Fruit fly (Drosophila melanogaster) ovary, adult (tissue): ENCODE results near the gene CG1208.

Experiments
- CG17801 ChIP-seq: fragments of 200-800 bp; optimal IDR thresholded peaks from 2 replicates; lab custom pipeline; 2019; ENCODE audit warnings: missing biosample characterization, mild to moderate bottlenecking, missing genetic modification characterization, moderate library complexity; ENCODE audit not compliant: partially characterized antibody

Gene CG1208

DNA sequence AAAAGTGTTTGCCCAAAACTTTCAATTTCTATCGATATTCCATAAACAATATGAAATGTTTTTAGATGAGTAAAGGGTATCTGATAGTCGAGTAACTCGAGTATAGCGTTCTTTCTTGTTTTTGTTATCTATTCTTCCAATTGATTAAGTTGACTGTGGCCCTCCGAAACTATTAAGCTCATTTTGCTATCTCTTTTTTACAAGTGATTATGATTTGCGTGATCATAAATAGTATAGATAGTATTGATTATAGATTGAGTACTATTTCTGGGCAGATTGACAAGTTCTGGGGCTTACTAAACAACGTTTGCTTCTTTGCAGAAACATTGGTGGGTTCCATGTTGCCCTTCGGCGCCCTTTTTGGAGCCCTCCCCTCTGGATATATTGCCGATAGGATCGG, 5.1 kb downstream of the CG1208 start:
- TF ChIP-seq CG17801 (GFP tag; lab: Kevin White, UChicago), result no peak

DNA sequence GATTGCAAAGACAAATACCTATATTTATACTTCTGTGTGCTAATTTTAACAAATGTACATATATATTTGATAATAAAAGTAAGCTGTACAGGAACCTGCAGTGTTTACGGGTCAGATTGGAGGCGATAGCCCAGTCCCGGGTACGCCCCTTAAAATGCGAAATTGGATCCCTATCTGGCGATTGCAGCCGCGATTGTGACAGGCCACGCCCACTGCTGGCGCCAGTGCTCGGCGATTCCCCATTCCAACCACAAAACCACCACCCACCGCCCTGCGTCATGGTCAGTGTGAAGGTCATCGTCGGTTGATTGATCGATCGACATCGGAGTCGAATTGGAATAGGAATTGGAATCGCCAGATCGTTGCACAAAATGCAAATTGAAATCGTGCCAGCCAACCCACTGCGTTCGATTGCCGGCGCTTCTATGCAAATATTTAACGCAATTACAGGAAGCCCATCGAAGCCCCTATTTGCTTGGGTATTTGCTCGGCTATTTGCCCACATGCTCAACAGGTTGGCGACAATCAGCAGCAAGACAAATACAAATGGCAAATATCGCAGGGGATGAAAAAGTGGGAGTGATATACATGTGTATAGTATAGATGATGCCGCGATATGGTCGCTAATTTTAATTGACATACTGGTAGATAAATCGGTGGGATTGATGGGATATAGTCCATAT, 7.4 kb downstream of the CG1208 start:
- TF ChIP-seq CG17801 (GFP tag; lab: Kevin White, UChicago), result no peak

DNA sequence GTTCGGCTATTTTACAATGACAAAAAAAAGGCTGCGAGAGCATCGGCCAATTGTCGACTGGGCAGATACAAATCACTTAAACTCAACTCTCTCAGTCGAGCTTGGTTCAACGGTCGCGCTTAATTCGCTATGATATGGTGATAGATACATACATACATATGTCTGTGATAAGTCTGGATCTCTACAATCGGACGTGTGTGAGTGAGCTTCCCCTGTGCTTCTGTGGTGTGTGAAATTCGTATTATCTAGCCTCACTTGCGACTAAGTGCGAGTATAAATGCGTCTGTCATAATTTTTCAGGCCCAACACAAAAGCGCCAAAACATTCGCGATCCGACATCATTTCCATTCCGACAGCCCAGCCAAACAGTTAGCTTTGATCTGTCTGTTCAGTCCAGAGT, 9.4 kb downstream of the CG1208 start, which contains the start of gene CG1213:
CG1213 (plus strand) TSS at position 301 of the 400 bp plus-strand sequence.
- TF ChIP-seq CG17801 (GFP tag; lab: Kevin White, UChicago), result no peak

DNA sequence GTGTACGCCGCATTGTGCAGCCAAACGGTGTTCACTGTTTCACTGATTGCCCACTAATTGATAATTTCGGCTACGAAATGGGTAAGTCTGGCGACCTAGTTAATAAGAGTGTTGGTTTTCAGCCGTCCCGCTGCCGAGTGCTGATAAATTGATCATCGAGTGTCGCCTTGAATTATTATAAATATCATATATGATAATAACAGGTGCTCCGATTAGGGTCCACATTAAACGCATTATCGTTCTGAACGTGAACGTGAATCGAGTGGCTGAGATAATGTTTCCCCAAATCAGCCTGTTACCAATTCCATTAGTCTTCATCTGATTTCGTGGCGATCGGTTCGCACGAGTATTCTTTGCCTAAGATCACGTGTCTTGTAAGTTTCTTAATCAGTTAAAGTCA, 9.9 kb downstream of the CG1208 start:
- TF ChIP-seq CG17801 (GFP tag; lab: Kevin White, UChicago), result no peak

DNA sequence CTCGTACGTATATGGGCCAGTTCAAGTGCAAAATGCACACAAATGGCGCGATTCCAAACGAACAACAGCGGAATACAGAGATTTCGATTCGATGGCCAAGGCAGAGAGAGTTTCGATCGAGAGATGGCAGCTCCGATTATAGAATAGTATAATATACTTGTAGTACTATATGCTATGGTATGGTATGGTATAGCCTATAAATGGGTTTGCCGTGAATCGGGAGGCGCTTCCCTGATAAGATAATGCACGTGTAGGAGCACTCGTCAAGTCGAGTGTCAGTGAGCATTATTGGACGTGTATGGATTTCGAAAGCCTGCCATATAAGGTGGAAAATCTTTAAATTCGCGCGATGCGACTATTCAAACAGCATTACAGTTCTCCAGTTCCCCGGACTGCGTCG, 12.1 kb downstream of the CG1208 start:
- TF ChIP-seq CG17801 (GFP tag; lab: Kevin White, UChicago), result no peak

DNA sequence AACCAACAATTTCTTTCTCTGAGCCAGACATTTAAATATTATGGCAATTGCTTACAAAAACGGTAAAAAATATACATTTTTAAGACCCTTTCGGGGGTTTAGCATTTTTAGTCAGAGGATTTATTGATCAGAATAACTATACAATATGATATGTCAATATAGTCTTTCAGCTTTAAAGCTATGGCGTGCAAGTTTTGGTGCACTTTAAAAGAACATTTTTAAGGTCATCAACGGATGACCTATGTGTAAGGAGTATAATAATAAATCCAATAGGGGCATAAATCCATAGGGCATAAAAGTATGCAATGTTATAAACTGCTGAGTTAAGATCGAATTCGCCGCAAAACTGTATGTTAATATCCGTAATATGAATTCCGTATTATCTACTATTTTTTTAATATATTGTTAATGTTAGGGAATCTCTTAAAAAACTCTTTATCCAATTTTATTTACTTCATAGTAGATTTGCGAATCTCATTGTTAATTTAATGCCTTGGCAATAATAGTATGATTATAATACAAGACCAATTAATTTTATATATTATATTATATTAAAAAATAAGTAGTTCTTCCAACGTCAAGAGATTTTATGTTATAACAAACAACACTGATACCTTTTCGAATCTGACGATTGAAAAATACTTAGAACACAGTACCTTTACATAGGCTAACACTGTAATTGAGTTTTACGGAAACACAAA, 15.3 kb downstream of the CG1208 start, which contains the start of gene CG14676:
CG14676 (plus strand) TSS at position 651 of the 701 bp plus-strand sequence.
- no peak for TF ChIP-seq CG17801 (GFP tag; lab: Kevin White, UChicago)

DNA sequence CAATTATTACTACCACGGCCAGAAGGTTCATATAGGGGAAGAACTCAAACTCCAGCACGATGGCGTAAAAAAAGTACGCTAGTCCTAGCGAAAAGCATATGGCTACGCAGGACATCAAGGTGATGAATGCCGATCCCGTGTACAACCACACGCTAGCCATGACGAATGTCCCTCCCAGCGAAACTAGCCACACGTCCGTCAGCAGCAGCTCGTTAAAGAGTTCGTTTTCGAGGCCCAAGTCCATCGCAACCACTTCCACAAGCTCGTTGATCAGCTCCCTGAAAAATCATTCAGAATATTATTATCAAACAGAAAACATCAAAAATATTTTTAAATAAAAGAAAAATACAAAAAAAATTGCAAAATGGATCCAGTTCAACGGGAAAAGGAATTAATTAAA, 21.6 kb downstream of the CG1208 start, which contains the start of gene CG34287:
CG34287 (plus strand) TSS at position 301 of the 400 bp plus-strand sequence.
- no peak for TF ChIP-seq CG17801 (GFP tag; lab: Kevin White, UChicago)

DNA sequence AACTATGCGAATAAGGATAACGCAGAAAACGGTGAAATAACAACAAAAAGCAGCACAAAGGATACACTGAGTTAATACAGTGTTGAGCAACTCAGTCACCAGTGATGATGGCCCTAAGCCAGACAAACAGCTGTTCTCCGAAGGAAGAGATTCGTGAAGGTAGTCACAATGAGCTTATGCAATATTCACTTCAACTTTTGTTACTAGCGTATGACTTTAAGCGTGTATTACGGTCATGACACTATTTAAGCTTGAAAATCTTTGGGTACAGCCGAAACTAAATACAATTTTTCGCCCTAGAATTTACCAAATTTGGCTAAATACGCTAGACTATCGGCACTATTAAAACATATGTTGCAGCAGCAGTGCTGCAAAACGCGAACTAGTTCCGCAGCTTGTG, 24.8 kb downstream of the CG1208 start, which contains the start of the genes disp and ECSIT:
disp (minus strand) TSS at position 97 of the 400 bp plus-strand sequence.
ECSIT (plus strand) TSS at position 371 of the 400 bp plus-strand sequence.
- peak; percentile 56 for TF ChIP-seq CG17801 (GFP tag; lab: Kevin White, UChicago)

DNA sequence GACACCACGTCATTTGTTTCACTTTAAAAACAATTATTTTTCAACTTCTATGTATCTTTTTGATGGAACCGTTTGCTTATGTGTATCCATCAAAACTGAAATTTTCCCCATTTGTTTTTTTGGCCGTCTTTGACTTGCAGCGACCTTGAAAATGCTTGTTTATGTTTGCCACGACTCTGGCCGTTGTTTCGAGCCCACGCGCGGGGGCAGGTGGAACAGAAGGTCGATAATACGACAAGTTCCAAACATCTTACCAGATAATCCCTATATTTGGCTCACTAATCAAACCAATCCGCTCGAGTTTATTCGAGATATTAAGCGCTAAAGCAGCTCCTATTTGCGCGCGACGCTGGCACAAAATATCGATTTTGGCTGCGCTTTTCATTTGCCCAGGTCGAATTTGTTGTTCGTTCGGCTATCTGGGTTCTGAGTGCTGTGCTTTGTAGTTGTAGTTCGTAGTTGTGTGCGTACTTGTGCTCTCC, 29.3 kb downstream of the CG1208 start:
- no peak for TF ChIP-seq CG17801 (GFP tag; lab: Kevin White, UChicago)

DNA sequence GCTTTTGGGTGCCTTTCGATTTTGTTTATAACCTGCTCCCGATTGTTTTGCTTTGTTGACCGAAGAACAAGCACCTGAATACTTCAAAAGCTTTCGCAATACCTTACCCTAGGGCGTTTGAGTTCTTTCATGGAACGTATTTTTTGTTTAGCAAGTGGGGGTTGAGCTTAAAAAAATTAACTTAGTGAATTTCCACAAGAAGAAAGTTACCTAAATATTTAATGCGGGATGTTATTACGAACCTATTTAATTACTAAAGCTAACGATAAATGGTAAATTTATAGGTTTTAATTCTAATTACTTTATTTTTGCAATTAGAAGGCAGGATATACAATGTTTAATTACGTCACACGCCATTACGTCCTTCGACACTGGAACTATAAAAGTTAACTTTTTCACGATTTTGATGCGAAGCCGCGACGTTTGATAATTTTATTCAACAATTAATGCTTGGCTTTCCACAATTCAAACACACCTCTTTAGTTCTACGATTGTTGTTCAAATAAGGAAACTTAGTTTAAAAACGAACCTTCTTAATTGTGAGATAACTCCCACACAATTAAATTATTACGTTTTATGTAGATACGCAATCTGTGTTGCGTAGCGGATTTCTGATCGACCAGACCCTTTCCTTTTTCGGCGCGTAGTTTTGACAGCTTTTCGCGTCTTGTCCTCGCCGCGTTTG, 29.9 kb downstream of the CG1208 start:
- no peak for TF ChIP-seq CG17801 (GFP tag; lab: Kevin White, UChicago)

DNA sequence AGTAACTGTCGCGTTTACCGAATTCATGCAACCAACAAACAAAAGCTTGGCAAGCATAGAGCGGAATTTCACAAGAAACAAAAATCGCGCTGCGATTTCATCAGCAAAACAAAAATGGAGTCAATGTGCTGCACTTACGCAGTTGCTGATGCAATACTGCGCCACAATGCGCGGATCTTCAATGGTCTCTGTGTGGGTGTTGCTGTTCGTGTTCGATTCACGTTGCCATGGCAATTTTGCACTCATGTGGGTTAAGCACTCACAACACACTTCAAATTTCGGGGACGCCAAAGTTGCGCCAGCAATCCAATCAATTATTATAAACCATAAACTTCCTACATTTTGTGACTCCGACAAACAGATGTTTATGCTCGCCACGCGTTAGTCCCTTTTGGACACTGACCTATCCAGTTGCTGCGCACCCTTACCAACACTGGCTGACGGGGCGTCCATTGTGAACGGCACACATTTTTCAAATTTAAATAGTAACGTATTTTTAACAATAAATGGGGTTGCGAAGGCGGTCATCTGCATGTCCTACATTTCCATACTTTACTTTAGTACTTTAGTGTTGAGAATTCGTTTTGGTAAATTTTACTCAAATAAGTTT, 30.7 kb downstream of the CG1208 start, which contains the start of gene CG2017:
CG2017 (minus strand) TSS at position 374 of the 610 bp plus-strand sequence.
- no peak for TF ChIP-seq CG17801 (GFP tag; lab: Kevin White, UChicago)

DNA sequence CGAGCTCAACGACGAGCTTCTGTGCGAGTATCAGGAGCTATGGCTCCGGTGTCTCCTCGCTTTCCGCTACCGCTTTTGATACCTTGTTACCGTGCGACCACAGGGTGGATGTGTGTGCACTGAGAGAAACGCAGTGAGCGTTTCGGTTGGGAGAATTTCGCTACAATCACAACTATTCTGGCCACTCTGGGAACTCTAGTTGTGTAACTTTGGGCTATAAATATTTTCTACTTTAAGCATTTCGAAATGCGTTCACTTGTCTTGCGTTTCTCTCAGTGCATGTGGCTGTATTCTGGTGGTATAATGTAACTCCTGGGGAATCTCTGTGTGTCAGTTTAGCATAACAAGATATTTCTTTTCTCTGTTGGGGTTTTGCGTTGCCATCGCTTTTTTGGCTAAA, 40.0 kb downstream of the CG1208 start:
- no peak for TF ChIP-seq CG17801 (GFP tag; lab: Kevin White, UChicago)

DNA sequence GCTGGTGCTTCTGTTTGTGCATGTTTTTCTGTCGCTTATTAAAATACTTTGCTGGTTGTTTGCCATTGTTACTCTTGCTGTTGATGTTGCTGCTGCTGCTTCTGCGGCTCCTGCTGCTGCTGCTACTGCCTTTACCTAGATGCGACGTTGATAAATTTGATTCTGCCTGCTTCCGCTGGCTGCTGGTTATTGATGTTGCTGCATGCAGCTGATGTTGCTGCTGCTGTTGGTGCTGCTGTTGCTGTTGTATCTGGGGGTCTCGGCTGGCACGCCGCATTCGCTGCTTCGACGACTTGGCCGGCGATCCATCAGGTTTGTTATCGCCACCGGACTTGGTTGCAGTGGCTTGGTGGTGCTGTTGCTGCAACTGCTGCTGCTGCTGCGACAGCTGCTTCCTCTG, 45.9 kb downstream of the CG1208 start:
- TF ChIP-seq CG17801 (GFP tag; lab: Kevin White, UChicago), result no peak

DNA sequence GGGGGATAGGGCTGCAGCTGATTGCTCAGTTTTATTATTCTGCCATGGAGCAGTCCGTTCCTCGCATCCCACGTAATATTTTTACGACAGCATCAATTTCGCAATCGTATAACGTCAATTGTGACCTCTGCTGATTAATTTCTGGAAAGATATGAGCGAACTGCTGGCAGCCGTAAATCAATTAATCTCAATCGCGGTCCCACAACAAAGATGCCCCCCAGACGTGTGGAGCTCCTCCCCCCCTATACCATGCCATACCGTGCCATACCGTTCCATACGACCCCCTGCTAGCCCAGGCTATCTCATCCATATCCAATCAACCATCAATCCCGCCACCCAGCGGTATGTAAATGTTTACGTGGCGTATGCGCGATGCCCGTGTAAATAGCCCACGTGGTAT, 49.9 kb downstream of the CG1208 start:
- no peak for TF ChIP-seq CG17801 (GFP tag; lab: Kevin White, UChicago)
